Worm (Caenorhabditis elegans) whole organism, young adult: Measurements from ENCODE around the gene Y34B4A.7.

Source experiments
- B0019.2 ChIP-seq: fragments of 200-800 bp; sonication (Bioruptor generic); conservative IDR thresholded peaks from 2 replicates; pipeline ENCODE4 v1.3.6; 2022; ENCODE audit warnings: missing genetic modification reagents, missing genetic modification characterization, missing compliant biosample characterization
- B0035.1 ChIP-seq: sonication (generic microtip); optimal IDR thresholded peaks from 2 replicates; lab custom pipeline; 2016; ENCODE audit warnings: missing genetic modification characterization, mild to moderate bottlenecking, missing compliant biosample characterization, missing genotype, missing genetic modification reagents
- B0336.3 ChIP-seq: fragments of 200-800 bp; sonication (Bioruptor generic); IDR thresholded peaks from 2 replicates; pipeline ENCODE4 v1.3.6; 2022; ENCODE audit warnings: missing genetic modification characterization, missing compliant biosample characterization
- C06A6.2 ChIP-seq: fragments of 200-800 bp; sonication (Bioruptor generic); conservative IDR thresholded peaks from 2 replicates; pipeline ENCODE4 v1.3.6; 2022; ENCODE audit warnings: missing genetic modification characterization, missing compliant biosample characterization
- D2030.7 ChIP-seq: fragments of 200-800 bp; sonication (Bioruptor generic); IDR thresholded peaks from 2 replicates; pipeline ENCODE4 v1.3.6; 2022; ENCODE audit warnings: missing genetic modification reagents, missing genetic modification characterization, missing compliant biosample characterization
- F39B2.1 ChIP-seq: fragments of 200-800 bp; sonication (Bioruptor generic); IDR thresholded peaks from 2 replicates; pipeline ENCODE4 v1.3.6; 2022; ENCODE audit warnings: missing genetic modification reagents, missing genetic modification characterization, missing compliant biosample characterization
- F52B5.7 ChIP-seq: sonication (generic microtip); optimal IDR thresholded peaks from 2 replicates; lab custom pipeline; 2016; ENCODE audit warnings: mild to moderate bottlenecking, missing genetic modification characterization, missing compliant biosample characterization
- T26A5.8 ChIP-seq: sonication (generic microtip); optimal IDR thresholded peaks from 2 replicates; lab custom pipeline; 2016; ENCODE audit warnings: missing genetic modification characterization, missing compliant biosample characterization
- Y53G8AR.9 ChIP-seq: fragments of 200-800 bp; sonication (Bioruptor generic); conservative IDR thresholded peaks from 2 replicates; pipeline ENCODE4 v1.3.6; 2022; ENCODE audit warnings: missing genetic modification reagents, missing genetic modification characterization, missing compliant biosample characterization
- akir-1 ChIP-seq: fragments of 200-800 bp; sonication (Bioruptor generic); optimal IDR thresholded peaks from 2 replicates; lab custom pipeline; 2018; ENCODE audit warnings: mild to moderate bottlenecking, missing genetic modification characterization, moderate library complexity, missing compliant biosample characterization
- ama-1 ChIP-seq, 3 experiments: fragments of 150-350 bp in 1 of 3; sonication (generic microtip) in 2 of 3; optimal IDR thresholded peaks; 2 replicates each; lab custom pipeline; 2014 to 2018; ENCODE audit warnings: missing biosample characterization in 2 of 3, missing genetic modification characterization in 2 of 3, missing genetic modification reagents in 2 of 3
- aptf-2 ChIP-seq: fragments of 200-800 bp; sonication (Bioruptor generic); conservative IDR thresholded peaks from 2 replicates; pipeline ENCODE4 v1.3.6; 2022; ENCODE audit warnings: missing genetic modification reagents, missing genetic modification characterization, missing compliant biosample characterization
- athp-1 ChIP-seq: sonication (generic microtip); optimal IDR thresholded peaks from 2 replicates; lab custom pipeline; 2017; ENCODE audit warnings: mild to moderate bottlenecking, missing genetic modification characterization, missing compliant biosample characterization
- ceh-79 ChIP-seq: sonication (generic microtip); optimal IDR thresholded peaks from 2 replicates; lab custom pipeline; 2017; ENCODE audit warnings: mild to moderate bottlenecking, missing genetic modification characterization, missing compliant biosample characterization
- die-1 ChIP-seq: sonication (generic microtip); optimal IDR thresholded peaks from 2 replicates; lab custom pipeline; 2016; ENCODE audit warnings: missing genotype, mild to moderate bottlenecking, missing genetic modification characterization, missing compliant biosample characterization
- dpff-1 ChIP-seq: sonication (generic microtip); optimal IDR thresholded peaks from 2 replicates; lab custom pipeline; 2017; ENCODE audit warnings: mild to moderate bottlenecking, missing genetic modification characterization, missing compliant biosample characterization
- efl-1 ChIP-seq: fragments of 150-350 bp; optimal IDR thresholded peaks from 2 replicates; lab custom pipeline; 2014; ENCODE audit warnings: missing biosample characterization, missing genetic modification reagents, missing genetic modification characterization
- egl-18 ChIP-seq: fragments of 200-800 bp; sonication (Bioruptor generic); IDR thresholded peaks from 2 replicates; pipeline ENCODE4 v1.3.6; 2022; ENCODE audit warnings: missing genetic modification reagents, missing genetic modification characterization, missing compliant biosample characterization
- egl-44 ChIP-seq: fragments of 200-800 bp; sonication (Bioruptor generic); IDR thresholded peaks from 2 replicates; pipeline ENCODE4 v1.3.6; 2022; ENCODE audit warnings: missing genetic modification reagents, missing genetic modification characterization, missing compliant biosample characterization
- egrh-3 ChIP-seq: fragments of 200-800 bp; sonication (Bioruptor generic); IDR thresholded peaks from 2 replicates; pipeline ENCODE4 v1.3.6; 2022; ENCODE audit warnings: missing genetic modification reagents, missing genetic modification characterization, missing compliant biosample characterization
- ekl-4 ChIP-seq: fragments of 200-800 bp; sonication (Bioruptor generic); IDR thresholded peaks from 2 replicates; pipeline ENCODE4 v1.3.6; 2022; ENCODE audit warnings: missing genetic modification reagents, missing genetic modification characterization, missing compliant biosample characterization
- fkh-3 ChIP-seq: sonication (generic microtip); optimal IDR thresholded peaks from 2 replicates; lab custom pipeline; 2016; ENCODE audit warnings: mild to moderate bottlenecking, missing genetic modification characterization, missing compliant biosample characterization
- him-1 ChIP-seq: sonication (generic microtip); optimal IDR thresholded peaks from 2 replicates; lab custom pipeline; 2016; ENCODE audit warnings: missing genotype, missing genetic modification reagents, missing genetic modification characterization, missing compliant biosample characterization
- hmg-20 ChIP-seq: fragments of 200-800 bp; sonication (Bioruptor generic); IDR thresholded peaks from 2 replicates; pipeline ENCODE4 v1.3.6; 2022; ENCODE audit warnings: missing genetic modification reagents, missing genetic modification characterization, missing compliant biosample characterization
- let-526 ChIP-seq: fragments of 200-800 bp; sonication (Bioruptor generic); IDR thresholded peaks from 2 replicates; pipeline ENCODE4 v1.3.6; 2022; ENCODE audit warnings: missing genetic modification reagents, missing genetic modification characterization, missing compliant biosample characterization
- let-607 ChIP-seq, 2 experiments: fragments of 200-800 bp in 1 of 2; sonication (Bioruptor generic) in 1 of 2; sonication (generic microtip) in 1 of 2; optimal IDR thresholded peaks; 2 replicates each; lab custom pipeline; 2016 to 2018; ENCODE audit warnings: mild to moderate bottlenecking in 2 of 2, missing compliant biosample characterization in 2 of 2, missing genetic modification characterization in 2 of 2, moderate library complexity in 2 of 2, missing genotype in 1 of 2
- lin-26 ChIP-seq: fragments of 200-800 bp; sonication (Bioruptor generic); IDR thresholded peaks from 2 replicates; pipeline ENCODE4 v1.3.6; 2022; ENCODE audit warnings: missing genetic modification reagents, missing genetic modification characterization, missing compliant biosample characterization
- lsl-1 ChIP-seq: fragments of 200-800 bp; sonication (Bioruptor generic); optimal IDR thresholded peaks from 2 replicates; lab custom pipeline; 2018; ENCODE audit warnings: mild to moderate bottlenecking, missing genetic modification characterization, moderate library complexity, missing compliant biosample characterization
- madf-6 ChIP-seq: fragments of 200-800 bp; sonication (Bioruptor generic); IDR thresholded peaks from 2 replicates; pipeline ENCODE4 v1.3.6; 2022; ENCODE audit warnings: missing genetic modification reagents, missing genetic modification characterization, missing compliant biosample characterization
- nfya-1 ChIP-seq: sonication (generic microtip); optimal IDR thresholded peaks from 2 replicates; lab custom pipeline; 2017; ENCODE audit warnings: antibody characterized with exemption, missing compliant biosample characterization, missing genetic modification characterization, borderline replicate concordance; ENCODE audit not compliant: insufficient read depth
- nhr-179 ChIP-seq: sonication (generic microtip); optimal IDR thresholded peaks from 2 replicates; lab custom pipeline; 2016; ENCODE audit warnings: mild to moderate bottlenecking, missing genetic modification characterization, missing compliant biosample characterization
- nhr-80 ChIP-seq: sonication (generic microtip); optimal IDR thresholded peaks from 2 replicates; lab custom pipeline; 2016; ENCODE audit warnings: missing genetic modification characterization, missing compliant biosample characterization
- snpc-3.4 ChIP-seq: sonication (generic microtip); optimal IDR thresholded peaks from 2 replicates; lab custom pipeline; 2017; ENCODE audit warnings: missing genetic modification characterization, mild to moderate bottlenecking, missing compliant biosample characterization, antibody characterized with exemption, moderate library complexity, missing genotype, missing genetic modification reagents
- sptf-2 ChIP-seq: fragments of 200-800 bp; sonication (Bioruptor generic); optimal IDR thresholded peaks from 2 replicates; lab custom pipeline; 2018; ENCODE audit warnings: mild to moderate bottlenecking, missing genetic modification characterization, missing compliant biosample characterization
- tbp1 ChIP-seq: fragments of 200-800 bp; sonication (Bioruptor generic); optimal IDR thresholded peaks from 2 replicates; lab custom pipeline; 2018; ENCODE audit warnings: mild to moderate bottlenecking, missing genetic modification characterization, missing compliant biosample characterization
- unc-62 ChIP-seq: fragments of 150-350 bp; optimal IDR thresholded peaks from 2 replicates; lab custom pipeline; 2014; ENCODE audit warnings: missing biosample characterization, missing genetic modification reagents, missing genetic modification characterization
- zfh-2 ChIP-seq: fragments of 200-800 bp; sonication (Bioruptor generic); conservative IDR thresholded peaks from 2 replicates; pipeline ENCODE4 v1.3.6; 2022; ENCODE audit warnings: missing genetic modification reagents, missing genetic modification characterization, missing compliant biosample characterization
- zim-3 ChIP-seq: sonication (generic microtip); optimal IDR thresholded peaks from 2 replicates; lab custom pipeline; 2017; ENCODE audit warnings: mild to moderate bottlenecking, missing genetic modification characterization, moderate library complexity, missing compliant biosample characterization
- ztf-22 ChIP-seq: fragments of 200-800 bp; sonication (Bioruptor generic); optimal IDR thresholded peaks from 2 replicates; lab custom pipeline; 2018; ENCODE audit warnings: mild to moderate bottlenecking, missing genetic modification characterization, moderate library complexity, missing compliant biosample characterization
- ztf-3 ChIP-seq: fragments of 200-800 bp; sonication (Bioruptor generic); optimal IDR thresholded peaks from 2 replicates; lab custom pipeline; 2018; ENCODE audit warnings: mild to moderate bottlenecking, missing genetic modification characterization, missing compliant biosample characterization

Y34B4A.7 gene

ce11 chrX:5213565-5213964 lies 30.6 kb upstream of the Y34B4A.7 start (continued):
- TF ChIP-seq D2030.7 (no peak), fkh-3 (no peak), akir-1 (GFP tag; lab: Kevin White, UChicago) (no peak), Y53G8AR.9 (GFP tag; lab: Robert Waterston, UW) (no peak), F52B5.7 (tag; lab: Kevin White, UChicago) (no peak), ceh-79 (tag; lab: Kevin White, UChicago) (no peak), zim-3 (tag; lab: Kevin White, UChicago) (no peak), dpff-1 (tag; lab: Kevin White, UChicago) (no peak), madf-6 (GFP tag; lab: Robert Waterston, UW) (no peak), egl-18 (GFP tag; lab: Robert Waterston, UW) (no peak), nhr-179 (tag; lab: Kevin White, UChicago) (no peak), C06A6.2 (GFP tag; lab: Robert Waterston, UW) (no peak; the same call in 1 of the 2 replicates), sptf-2 (peak; percentile 44), F39B2.1 (no peak), let-526 (GFP tag; lab: Robert Waterston, UW) (no peak), tbp1 (GFP tag; lab: Kevin White, UChicago) (peak; percentile 22)

DNA sequence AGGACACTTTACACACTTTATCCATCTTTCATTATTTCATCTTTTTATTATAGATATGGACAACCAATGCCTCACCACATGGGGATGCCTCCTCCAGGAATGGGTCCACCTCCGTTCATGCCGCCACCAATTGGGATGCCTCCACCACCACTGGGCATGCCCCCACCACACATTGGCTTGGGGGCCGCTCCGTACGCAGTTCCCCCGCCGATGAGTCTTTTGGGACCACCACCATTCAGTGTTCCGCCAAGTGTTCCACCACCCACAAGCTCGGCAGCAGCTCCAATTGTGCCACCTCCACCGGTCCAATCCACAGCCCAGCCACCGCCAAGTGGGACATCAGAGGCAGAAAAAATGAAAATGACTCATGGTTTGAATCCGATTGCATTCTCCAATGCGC lies 29.3 kb upstream of the Y34B4A.7 start:
- 0 out of 2 replicates have a peak, but pooled peaks have one; percentile 8 for TF ChIP-seq lin-26
- TF ChIP-seq aptf-2 (GFP tag; lab: Robert Waterston, UW): no peak
- TF ChIP-seq ekl-4: 0 out of 2 replicates have a peak, but pooled peaks have one; percentile 7
- TF ChIP-seq nhr-80 (tag; lab: Kevin White, UChicago): no peak
- peak; percentile 65 for TF ChIP-seq egrh-3 (GFP tag; lab: Robert Waterston, UW)
- TF ChIP-seq B0035.1 (tag; lab: Kevin White, UChicago): no peak
- TF ChIP-seq zfh-2 (GFP tag; lab: Robert Waterston, UW): peak; percentile 90
- peak; percentile 22 for TF ChIP-seq fkh-3
- TF ChIP-seq snpc-3.4: no peak
- no peak for TF ChIP-seq D2030.7

DNA sequence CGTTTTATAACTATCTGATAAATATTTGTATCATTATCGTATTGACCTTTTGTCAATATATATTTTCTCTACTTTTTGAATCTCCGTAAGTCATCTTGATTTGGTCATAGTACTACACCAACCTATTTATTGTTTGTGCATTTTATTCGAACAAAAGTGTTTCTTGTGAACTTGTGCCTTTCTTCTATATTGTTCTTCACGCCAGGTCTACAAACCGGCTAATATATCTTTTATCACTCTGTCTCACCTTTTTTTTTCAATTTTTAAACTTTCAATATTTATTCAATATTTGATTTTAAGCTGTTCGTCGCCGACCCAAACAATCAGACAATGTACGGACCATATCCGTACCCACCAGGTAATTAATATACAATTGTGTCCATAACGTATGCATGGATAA lies 28.1 kb upstream of the Y34B4A.7 start, which contains the start of gene hrpa-2:
hrpa-2 (plus strand) TSS at position 301 of the 400 bp plus-strand sequence.
- TF ChIP-seq athp-1 (no peak), akir-1 (GFP tag; lab: Kevin White, UChicago) (no peak), ztf-3 (GFP tag; lab: Kevin White, UChicago) (no peak), B0336.3 (no peak), die-1 (tag; lab: Kevin White, UChicago) (no peak), hmg-20 (GFP tag; lab: Robert Waterston, UW) (no peak), ceh-79 (tag; lab: Kevin White, UChicago) (no peak), let-607 (tag; optimal IDR thresholded peaks at IDR 0.05; lab: Kevin White, UChicago) (no peak), him-1 (tag; lab: Kevin White, UChicago) (no peak)

DNA sequence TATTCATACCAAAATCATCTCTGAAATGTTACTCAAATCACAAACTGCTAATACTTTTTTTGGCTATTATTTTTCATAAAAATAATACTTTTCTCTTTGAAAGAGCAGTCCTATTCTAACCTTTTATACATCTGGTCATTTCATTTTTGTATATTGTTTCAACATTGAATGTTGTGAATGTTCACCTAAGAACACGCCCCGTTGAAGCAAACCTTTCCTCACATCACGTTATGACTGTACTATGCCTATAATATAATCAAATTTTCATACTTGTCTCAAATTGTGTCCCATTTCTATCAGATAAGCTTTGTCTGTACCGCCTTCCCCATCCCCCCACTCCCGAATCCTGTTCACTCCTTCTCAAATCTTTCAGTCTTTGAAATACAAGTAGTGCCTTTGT lies 25.8 kb upstream of the Y34B4A.7 start:
- TF ChIP-seq nhr-80 (tag; lab: Kevin White, UChicago): no peak
- no peak for TF ChIP-seq lsl-1
- TF ChIP-seq snpc-3.4: no peak
- no peak for TF ChIP-seq B0019.2 (GFP tag; lab: Robert Waterston, UW)
- no peak for TF ChIP-seq egl-44 (GFP tag; lab: Robert Waterston, UW)
- TF ChIP-seq efl-1 (GFP tag; lab: Kevin White, UChicago): no peak
- TF ChIP-seq ztf-22: no peak
- no peak for TF ChIP-seq ama-1 (optimal IDR thresholded peaks at IDR 0.05; lab: Kevin White, UChicago)
- no peak for TF ChIP-seq ama-1 (GFP tag; optimal IDR thresholded peaks at IDR 0.05; lab: Kevin White, UChicago)
- TF ChIP-seq zfh-2 (GFP tag; lab: Robert Waterston, UW): no peak
- no peak for TF ChIP-seq unc-62 (GFP tag; lab: Kevin White, UChicago)
- TF ChIP-seq nfya-1 (tag; lab: Kevin White, UChicago): no peak
- TF ChIP-seq T26A5.8 (tag; lab: Kevin White, UChicago): no peak
